Fruit fly (Drosophila melanogaster): ENCODE results near the gene CG2211.
A peak's percentile ranks its signal among the peaks of the same experiment; 100 is the strongest.

CG2211 gene

dm6 chr3L:1352065-1352464 lies 16.9 kb upstream of the CG2211 start (continued):
- TF ChIP-seq Fer2 (tag; optimal IDR thresholded peaks at IDR 0.05): peak; percentile 2
- TF ChIP-seq oc (tag; optimal IDR thresholded peaks at IDR 0.05): peak; percentile 86
- peak; percentile 50 for TF ChIP-seq CG13624 (GFP tag; optimal IDR thresholded peaks at IDR 0.05)
- peak; percentile 3 for TF ChIP-seq pnt (GFP tag; optimal IDR thresholded peaks at IDR 0.05)
- no peak for TF ChIP-seq CG8944 (GFP tag; optimal IDR thresholded peaks at IDR 0.05)
- TF ChIP-seq CG8281 (tag; optimal IDR thresholded peaks at IDR 0.05): no peak
- peak; percentile 89 for TF ChIP-seq Bgb (GFP tag; IDR thresholded peaks at IDR 0.05; ENCODE audit: partially characterized antibody)
- peak; percentile 14 for TF ChIP-seq Ssrp (tag; optimal IDR thresholded peaks at IDR 0.05)
- TF ChIP-seq CG12659 (GFP tag; optimal IDR thresholded peaks at IDR 0.05): peak; percentile 73
- peak; percentile 13 for TF ChIP-seq wek (GFP tag; optimal IDR thresholded peaks at IDR 0.05)
- no peak for TF ChIP-seq so (GFP tag; IDR thresholded peaks at IDR 0.05)
- TF ChIP-seq CG7745 (tag; optimal IDR thresholded peaks at IDR 0.05): peak; percentile 6
- TF ChIP-seq Camta (GFP tag; optimal IDR thresholded peaks at IDR 0.05): no peak
- TF ChIP-seq ttk (GFP tag; IDR thresholded peaks at IDR 0.05): no peak
- TF ChIP-seq HLH3B (GFP tag; IDR thresholded peaks at IDR 0.05): 0 out of 2 replicates have a peak, but pooled peaks have one; percentile 33
- no peak for TF ChIP-seq CG3847 (GFP tag; IDR thresholded peaks at IDR 0.05)
- TF ChIP-seq Adf1 (GFP tag; IDR thresholded peaks at IDR 0.05): no peak; the same call in 1 of the 2 replicates
- no peak for TF ChIP-seq CG11398 (GFP tag; optimal IDR thresholded peaks at IDR 0.05)
- peak; percentile 34 for TF ChIP-seq Hmr (GFP tag; optimal IDR thresholded peaks at IDR 0.05)
- TF ChIP-seq gsb (GFP tag; IDR thresholded peaks at IDR 0.05): no peak
- TF ChIP-seq Ets65A (GFP tag): peak; percentile 71
- TF ChIP-seq CG34422 (GFP tag; IDR thresholded peaks at IDR 0.05): peak; percentile 22; the same call in 1 of the 3 replicates
- TF ChIP-seq ara (GFP tag; IDR thresholded peaks at IDR 0.05): no peak
- no peak for TF ChIP-seq Hr39 (optimal IDR thresholded peaks at IDR 0.05)
- 0 out of 2 replicates have a peak, but pooled peaks have one; percentile 4 for TF ChIP-seq CG11247 (GFP tag; IDR thresholded peaks at IDR 0.05)
- TF ChIP-seq Max (GFP tag; optimal IDR thresholded peaks at IDR 0.05): peak; percentile 11
- TF ChIP-seq CG43689 (GFP tag; IDR thresholded peaks at IDR 0.05): no peak
- TF ChIP-seq CG12236 (GFP tag; optimal IDR thresholded peaks at IDR 0.05): peak; percentile 30
- no peak for TF ChIP-seq fd3F (GFP tag; optimal IDR thresholded peaks at IDR 0.05)
- peak; percentile 1 for TF ChIP-seq ewg (GFP tag; optimal IDR thresholded peaks at IDR 0.05)
- no peak for TF ChIP-seq CG6813 (GFP tag; optimal IDR thresholded peaks at IDR 0.05)
- TF ChIP-seq Opbp (GFP tag; IDR thresholded peaks at IDR 0.05; ENCODE audit: partially characterized antibody): peak; percentile 89
- TF ChIP-seq Atf3 (GFP tag; optimal IDR thresholded peaks at IDR 0.05): no peak
- TF ChIP-seq Med (GFP tag): peak; percentile 91
- no peak for TF ChIP-seq CG4820 (GFP tag; optimal IDR thresholded peaks at IDR 0.05)
- no peak for TF ChIP-seq CG7357 (GFP tag; IDR thresholded peaks at IDR 0.05)
- peak; percentile 19 for TF ChIP-seq CG17186 (GFP tag; optimal IDR thresholded peaks at IDR 0.05)
- peak in 1 of 2 experiments; percentile 86 for TF ChIP-seq insv (GFP tag; optimal IDR thresholded peaks at IDR 0.05)
- TF ChIP-seq CG2875 (GFP tag; optimal IDR thresholded peaks at IDR 0.05): no peak
- TF ChIP-seq sqz (GFP tag; optimal IDR thresholded peaks at IDR 0.05): no peak
- no peak for TF ChIP-seq CG10274 (GFP tag; optimal IDR thresholded peaks at IDR 0.05)
- TF ChIP-seq esg (GFP tag; conservative IDR thresholded peaks at IDR 0.05): no peak
- no peak for TF ChIP-seq sim (GFP tag; IDR thresholded peaks at IDR 0.05)
- TF ChIP-seq lab (GFP tag; optimal IDR thresholded peaks at IDR 0.05): peak; percentile 55
- peak; percentile 33 for TF ChIP-seq gem (tag; optimal IDR thresholded peaks at IDR 0.05)
- TF ChIP-seq caup (GFP tag; optimal IDR thresholded peaks at IDR 0.05; ENCODE audit: severe bottlenecking): peak; percentile 10
- no peak for TF ChIP-seq CG2202 (tag; optimal IDR thresholded peaks at IDR 0.05)
- no peak for TF ChIP-seq Bdp1 (GFP tag; optimal IDR thresholded peaks at IDR 0.05)
- TF ChIP-seq CG1603 (tag; optimal IDR thresholded peaks at IDR 0.05): peak; percentile 50
- TF ChIP-seq ind (GFP tag; optimal IDR thresholded peaks at IDR 0.05): no peak
- no peak for TF ChIP-seq ash1 (GFP tag; optimal IDR thresholded peaks at IDR 0.05)

Measured in whole organism, embryonic.